Worm (Caenorhabditis elegans) whole organism, young adult: ENCODE results near the gene K10H10.13.

Experiments used
- F57C9.4 ChIP-seq: sonication (generic microtip); optimal IDR thresholded peaks from 2 replicates; lab custom pipeline; 2017; ENCODE audit warnings: mild to moderate bottlenecking, missing genetic modification characterization, missing compliant biosample characterization
- hmg-20 ChIP-seq: fragments of 200-800 bp; sonication (Bioruptor generic); IDR thresholded peaks from 2 replicates; pipeline ENCODE4 v1.3.6; 2022; ENCODE audit warnings: missing genetic modification reagents, missing genetic modification characterization, missing compliant biosample characterization
- madf-6 ChIP-seq: fragments of 200-800 bp; sonication (Bioruptor generic); IDR thresholded peaks from 2 replicates; pipeline ENCODE4 v1.3.6; 2022; ENCODE audit warnings: missing genetic modification reagents, missing genetic modification characterization, missing compliant biosample characterization
- snpc-1.1 ChIP-seq: sonication (generic microtip); optimal IDR thresholded peaks from 2 replicates; lab custom pipeline; 2017; ENCODE audit warnings: missing genetic modification characterization, mild to moderate bottlenecking, missing compliant biosample characterization, antibody characterized with exemption, moderate library complexity, missing genotype, missing genetic modification reagents; ENCODE audit not compliant: insufficient read depth
- snpc-4 ChIP-seq, 5 experiments: fragments of 150-350 bp in 1 of 5; sonication (generic microtip) in 4 of 5; optimal IDR thresholded peaks; 2 replicates each; lab custom pipeline; 2014 to 2018; ENCODE audit warnings: missing genetic modification characterization in 5 of 5, missing biosample characterization in 3 of 5, antibody characterized with exemption in 2 of 5, mild to moderate bottlenecking in 2 of 5, missing compliant biosample characterization in 2 of 5, missing genotype in 2 of 5, moderate library complexity in 2 of 5, missing genetic modification reagents in 1 of 5
- tlf-1 ChIP-seq: fragments of 200-800 bp; sonication (Bioruptor generic); optimal IDR thresholded peaks from 2 replicates; lab custom pipeline; 2018; ENCODE audit warnings: mild to moderate bottlenecking, missing genetic modification characterization, missing compliant biosample characterization
- unc-130 ChIP-seq: sonication (generic microtip); optimal IDR thresholded peaks from 2 replicates; lab custom pipeline; 2016; ENCODE audit warnings: missing genetic modification reagents, missing genetic modification characterization, missing compliant biosample characterization
- unc-62 ChIP-seq: fragments of 150-350 bp; optimal IDR thresholded peaks from 2 replicates; lab custom pipeline; 2014; ENCODE audit warnings: missing biosample characterization, missing genetic modification reagents, missing genetic modification characterization

DNA sequence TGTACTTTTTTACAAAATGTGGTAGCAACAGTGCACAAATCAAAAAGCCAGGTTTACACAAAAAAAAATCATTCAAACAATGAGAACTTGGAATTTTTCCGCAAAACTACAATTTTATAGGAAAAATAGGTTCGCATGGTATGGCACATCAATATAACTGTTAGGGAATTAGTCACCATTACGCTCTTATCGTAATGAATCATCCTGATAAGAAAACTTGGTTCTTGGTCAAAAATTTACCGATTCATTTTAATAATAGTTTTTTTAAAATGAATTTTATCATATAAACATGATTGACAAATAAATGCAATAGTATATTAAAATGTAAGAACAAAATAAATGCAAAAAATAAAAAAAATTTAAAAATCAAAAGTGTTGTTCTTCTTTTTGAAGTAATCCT lies 29.5 kb upstream of the K10H10.13 start:
- TF ChIP-seq unc-130 (GFP tag; lab: Kevin White, UChicago) (no peak), snpc-4 (GFP tag; optimal IDR thresholded peaks at IDR 0.05; lab: Kevin White, UChicago) (no peak), snpc-4 (tag; optimal IDR thresholded peaks at IDR 0.05; lab: Kevin White, UChicago) (no peak), unc-62 (GFP tag; lab: Kevin White, UChicago) (no peak), snpc-1.1 (tag; lab: Kevin White, UChicago) (no peak), hmg-20 (no peak), tlf-1 (GFP tag; lab: Kevin White, UChicago) (no peak), madf-6 (GFP tag; lab: Robert Waterston, UW) (no peak), F57C9.4 (no peak)
